Fruit fly (Drosophila melanogaster): ENCODE data around the gene eIF1A.

The eIF1A gene

DNA sequence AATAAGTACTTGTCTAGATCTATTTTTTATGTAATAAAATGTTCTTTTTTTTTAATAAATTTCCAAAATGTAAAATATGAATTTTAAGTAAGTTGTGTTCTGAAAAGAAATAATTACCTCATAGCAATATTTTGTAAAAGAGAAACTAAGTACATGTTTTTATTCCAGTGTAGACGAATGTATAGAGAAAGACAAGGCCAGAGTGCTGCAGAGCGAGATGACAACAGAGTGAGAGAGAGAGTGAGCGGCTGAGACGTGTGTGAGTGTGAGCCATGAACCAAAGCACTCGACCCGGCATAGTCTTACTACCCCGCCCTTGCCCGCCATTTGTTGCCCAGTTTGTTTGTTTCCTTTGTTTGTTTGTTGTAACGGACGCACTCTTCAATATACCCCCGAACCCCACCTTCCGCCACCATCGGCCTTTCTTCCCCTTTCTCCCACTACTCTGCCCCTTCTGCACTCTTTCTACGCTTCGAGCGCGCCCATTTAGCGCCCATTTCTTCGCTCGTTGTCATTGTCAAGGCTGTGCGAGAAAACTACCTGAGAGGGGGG lies 37.0 kb downstream of the eIF1A start:
- TF ChIP-seq D1 (tag; optimal IDR thresholded peaks at IDR 0.05) (no peak), fd96Ca (GFP tag; IDR thresholded peaks at IDR 0.05) (peak; percentile 70; the same call in 2 of the 3 replicates), Pif1A (GFP tag; optimal IDR thresholded peaks at IDR 0.05) (no peak), CG34367 (tag; optimal IDR thresholded peaks at IDR 0.05) (peak; percentile 8), CG10348 (GFP tag; IDR thresholded peaks at IDR 0.05) (0 out of 2 replicates have a peak, but pooled peaks have one; percentile 18), CG14655 (GFP tag; optimal IDR thresholded peaks at IDR 0.05) (peak; percentile 34), CG8301 (tag; optimal IDR thresholded peaks at IDR 0.05) (peak; percentile 13), CG17806 (tag; optimal IDR thresholded peaks at IDR 0.05) (no peak), CG32121 (GFP tag; IDR thresholded peaks at IDR 0.05) (0 out of 2 replicates have a peak, but pooled peaks have one; percentile 26), EcR (GFP tag; optimal IDR thresholded peaks at IDR 0.05) (peak; percentile 84), CG4496 (GFP tag; IDR thresholded peaks at IDR 0.05) (peak; percentile 76), Snoo (tag; optimal IDR thresholded peaks at IDR 0.05) (no peak), Pif1B (GFP tag; optimal IDR thresholded peaks at IDR 0.05) (no peak), CG9948 (tag; optimal IDR thresholded peaks at IDR 0.05) (peak; percentile 49), CG13204 (GFP tag; optimal IDR thresholded peaks at IDR 0.05) (peak; percentile 85), Ets98B (GFP tag; IDR thresholded peaks at IDR 0.05) (peak; percentile 47; the same call in 1 of the 2 replicates), rn (GFP tag; IDR thresholded peaks at IDR 0.05) (no peak), CG12605 (GFP tag; IDR thresholded peaks at IDR 0.05) (0 out of 2 replicates have a peak, but pooled peaks have one; percentile 13), CG8159 (tag; optimal IDR thresholded peaks at IDR 0.05) (peak; percentile 74), CG15710 (tag; optimal IDR thresholded peaks at IDR 0.05) (peak; percentile 60), gl (tag; optimal IDR thresholded peaks at IDR 0.05) (peak; percentile 42)

DNA sequence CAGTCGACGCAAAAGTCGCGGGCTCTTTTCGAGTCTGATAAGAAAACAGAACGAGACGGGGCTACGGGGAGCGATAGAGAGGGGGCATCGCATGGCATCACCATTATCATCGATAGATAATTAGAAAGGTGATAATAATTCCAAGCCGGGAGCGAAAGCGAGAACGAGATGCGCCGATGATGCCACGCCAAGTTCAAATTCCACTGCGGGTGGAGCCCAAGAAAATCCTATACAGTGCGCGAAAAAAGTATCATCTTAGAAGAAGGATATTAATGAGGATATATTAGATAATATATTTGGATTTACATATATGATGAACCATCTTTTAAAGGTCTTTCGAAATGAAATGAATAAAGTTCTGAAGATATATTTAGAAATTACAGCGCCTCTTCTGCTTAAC lies 38.3 kb downstream of the eIF1A start:
- TF ChIP-seq CG10348 (GFP tag; IDR thresholded peaks at IDR 0.05) (no peak), Ets98B (GFP tag; IDR thresholded peaks at IDR 0.05) (no peak), D1 (tag; optimal IDR thresholded peaks at IDR 0.05) (no peak), CG14655 (GFP tag; optimal IDR thresholded peaks at IDR 0.05) (peak; percentile 19), gl (tag; optimal IDR thresholded peaks at IDR 0.05) (no peak), Pif1A (GFP tag; optimal IDR thresholded peaks at IDR 0.05) (peak; percentile 24), CG8301 (tag; optimal IDR thresholded peaks at IDR 0.05) (no peak), CG4496 (GFP tag; IDR thresholded peaks at IDR 0.05) (no peak), CG8159 (tag; optimal IDR thresholded peaks at IDR 0.05) (peak; percentile 7), fd96Ca (GFP tag; IDR thresholded peaks at IDR 0.05) (0 out of 3 replicates have a peak, but pooled peaks have one; percentile 7), Snoo (tag; optimal IDR thresholded peaks at IDR 0.05) (no peak)

DNA sequence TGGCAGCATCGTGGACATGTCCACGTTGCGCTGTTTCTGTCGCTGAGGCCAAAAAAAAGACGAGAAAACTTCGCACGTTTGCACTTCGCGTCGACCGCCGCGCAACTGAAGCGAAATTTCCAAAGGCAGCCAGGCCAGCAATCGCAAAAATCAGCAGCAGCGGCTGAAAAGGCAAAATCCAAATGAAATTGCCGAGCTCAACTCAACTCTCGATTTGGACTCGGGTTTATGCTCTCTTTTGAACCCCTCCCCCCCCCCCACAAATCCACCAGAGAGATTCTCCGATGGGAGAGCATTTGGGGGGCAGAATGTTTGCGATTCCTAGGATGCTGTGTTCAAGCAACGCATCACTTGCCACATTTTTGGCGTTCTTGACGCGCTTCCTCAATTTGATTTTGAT lies 39.9 kb downstream of the eIF1A start, which contains the start of gene PKD:
Gene PKD, minus strand, starts transcription at position 88 of the 400 bp plus-strand sequence.
- peak; percentile 14 for TF ChIP-seq gl (tag; optimal IDR thresholded peaks at IDR 0.05)
- TF ChIP-seq Ets98B (GFP tag; IDR thresholded peaks at IDR 0.05) = peak; percentile 15; the same call in 1 of the 2 replicates
- TF ChIP-seq CG15710 (tag; optimal IDR thresholded peaks at IDR 0.05) = no peak
- TF ChIP-seq CG4496 (GFP tag; IDR thresholded peaks at IDR 0.05) = peak; percentile 77
- no peak for TF ChIP-seq rn (GFP tag; IDR thresholded peaks at IDR 0.05)
- peak; percentile 26; the same call in 1 of the 2 replicates for TF ChIP-seq CG12605 (GFP tag; IDR thresholded peaks at IDR 0.05)

DNA sequence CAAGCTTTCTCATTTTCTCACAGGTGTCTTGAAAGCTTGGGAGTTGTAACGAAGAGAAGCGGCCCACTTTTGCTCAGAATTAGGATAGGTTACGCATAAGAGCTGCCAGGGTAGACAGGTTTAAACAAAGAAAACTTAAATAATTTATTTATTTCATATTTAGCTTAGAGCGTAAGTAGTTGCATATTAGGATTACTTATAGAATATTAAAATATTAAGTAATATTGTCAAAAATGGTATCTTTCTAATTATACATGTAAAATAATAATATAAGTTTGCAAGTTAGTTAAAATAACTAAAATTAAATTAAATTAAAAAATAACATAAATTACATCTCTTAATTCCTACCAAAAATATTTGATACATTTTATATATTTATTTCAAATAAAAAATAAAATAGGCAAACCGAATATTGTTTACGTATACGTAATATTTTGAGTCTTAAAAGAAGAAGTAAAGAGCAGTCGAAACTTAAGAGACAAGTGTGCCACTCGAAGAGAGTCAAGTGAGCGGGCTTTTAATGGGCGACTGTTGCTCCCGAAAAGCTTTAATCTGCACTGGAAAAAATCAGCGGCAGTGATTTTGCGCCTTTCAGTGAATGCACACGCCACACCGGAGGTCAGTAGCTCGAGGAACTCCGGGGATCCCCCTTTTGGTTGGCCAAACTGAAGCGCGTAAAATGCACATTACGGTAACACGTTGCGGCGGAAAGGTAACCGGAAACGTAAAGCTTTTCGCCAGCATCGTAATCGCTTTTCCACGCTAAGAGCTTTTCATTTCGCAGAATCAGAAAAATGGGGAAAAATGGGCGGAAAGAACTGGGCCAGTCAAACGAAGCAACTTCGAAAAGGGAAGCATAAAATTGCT lies 40.6 kb downstream of the eIF1A start:
- TF ChIP-seq CG4496 (GFP tag; IDR thresholded peaks at IDR 0.05) (peak; percentile 73), Snoo (tag; optimal IDR thresholded peaks at IDR 0.05) (no peak), EcR (GFP tag; optimal IDR thresholded peaks at IDR 0.05) (peak; percentile 15), CG12605 (GFP tag; IDR thresholded peaks at IDR 0.05) (no peak), CG8301 (tag; optimal IDR thresholded peaks at IDR 0.05) (no peak), CG17806 (tag; optimal IDR thresholded peaks at IDR 0.05) (no peak), CG34367 (tag; optimal IDR thresholded peaks at IDR 0.05) (no peak), CG14655 (GFP tag; optimal IDR thresholded peaks at IDR 0.05) (no peak), fd96Ca (GFP tag; IDR thresholded peaks at IDR 0.05) (peak; percentile 64; the same call in 1 of the 3 replicates), rn (GFP tag; IDR thresholded peaks at IDR 0.05) (no peak), CG8159 (tag; optimal IDR thresholded peaks at IDR 0.05) (no peak), Ets98B (GFP tag; IDR thresholded peaks at IDR 0.05) (peak; percentile 55), CG13204 (GFP tag; optimal IDR thresholded peaks at IDR 0.05) (no peak), CG32121 (GFP tag; IDR thresholded peaks at IDR 0.05) (peak; percentile 66), Pif1B (GFP tag; optimal IDR thresholded peaks at IDR 0.05) (no peak)

DNA sequence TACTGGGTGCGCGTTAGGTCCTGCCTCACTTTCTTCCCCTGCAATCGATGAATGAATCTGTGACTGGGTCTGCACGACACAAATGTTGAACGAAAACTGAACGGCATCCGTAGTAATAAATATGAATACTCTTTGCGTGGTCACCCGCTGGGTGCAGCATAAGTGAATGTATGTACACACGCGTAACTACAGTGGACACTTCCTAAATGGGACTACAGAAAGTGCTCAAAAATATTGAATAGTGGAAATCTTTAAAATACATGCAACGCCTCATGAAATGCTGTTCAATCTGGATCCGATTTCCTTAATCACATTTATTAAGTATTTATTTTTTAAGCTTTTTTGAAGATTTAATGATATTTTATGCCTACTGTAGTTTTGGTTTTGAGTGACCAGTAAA lies 54.4 kb downstream of the eIF1A start, which contains the start of gene naz:
Gene naz, minus strand, starts transcription at position 101 of the 400 bp plus-strand sequence.
- TF ChIP-seq CG14655 (GFP tag; optimal IDR thresholded peaks at IDR 0.05) (peak; percentile 5), CG8159 (tag; optimal IDR thresholded peaks at IDR 0.05) (no peak), Pif1A (GFP tag; optimal IDR thresholded peaks at IDR 0.05) (no peak), CG12605 (GFP tag; IDR thresholded peaks at IDR 0.05) (no peak), CG34367 (tag; optimal IDR thresholded peaks at IDR 0.05) (no peak), Ets98B (GFP tag; IDR thresholded peaks at IDR 0.05) (no peak), CG9948 (tag; optimal IDR thresholded peaks at IDR 0.05) (no peak)
